Worm (Caenorhabditis elegans) whole organism, L1 larva: Measurements from ENCODE around the gene pgph-2.

Experiments
- C04F5.9 ChIP-seq: sonication (generic microtip); optimal IDR thresholded peaks from 2 replicates; lab custom pipeline; 2016; ENCODE audit warnings: missing genetic modification characterization, missing compliant biosample characterization
- C16A3.4 ChIP-seq: fragments of 150-350 bp; optimal IDR thresholded peaks from 2 replicates; lab custom pipeline; 2014; ENCODE audit warnings: missing biosample characterization, missing genetic modification characterization
- Y116A8C.19 ChIP-seq: sonication (generic microtip); optimal IDR thresholded peaks from 2 replicates; lab custom pipeline; 2016; ENCODE audit warnings: missing compliant biosample characterization, missing genetic modification characterization, borderline replicate concordance
- aly-2 ChIP-seq: fragments of 150-350 bp; optimal IDR thresholded peaks from 2 replicates; lab custom pipeline; 2014; ENCODE audit warnings: missing biosample characterization, missing genetic modification characterization
- blmp-1 ChIP-seq: fragments of 150-350 bp; optimal IDR thresholded peaks from 2 replicates; lab custom pipeline; 2014; ENCODE audit warnings: missing biosample characterization, missing genetic modification characterization
- ceh-8 ChIP-seq: fragments of 200-800 bp; sonication (Bioruptor generic); optimal IDR thresholded peaks from 2 replicates; lab custom pipeline; 2018; ENCODE audit warnings: mild to moderate bottlenecking, missing genetic modification characterization, moderate library complexity, missing compliant biosample characterization
- dsc-1 ChIP-seq: sonication (generic microtip); optimal IDR thresholded peaks from 2 replicates; lab custom pipeline; 2016; ENCODE audit warnings: mild to moderate bottlenecking, missing genetic modification characterization, missing compliant biosample characterization
- efl-1 ChIP-seq, 4 experiments: fragments of 150-350 bp; optimal IDR thresholded peaks in 3 of 4; peaks in 1 of 4; 1 replicate in 1 of 4; 2 replicates in 3 of 4; lab custom pipeline; 2014; ENCODE audit warnings: missing biosample characterization in 2 of 4, missing genetic modification characterization in 2 of 4, missing genetic modification reagents in 2 of 4
- efl-3 ChIP-seq: fragments of 200-800 bp; sonication (Bioruptor generic); optimal IDR thresholded peaks from 2 replicates; lab custom pipeline; 2018; ENCODE audit warnings: mild to moderate bottlenecking, missing genetic modification characterization, missing compliant biosample characterization
- elt-3 ChIP-seq, 6 experiments: fragments of 150-350 bp in 1 of 6; sonication (generic microtip); optimal IDR thresholded peaks; 2 replicates each; lab custom pipeline; 2017 to 2018; ENCODE audit warnings: missing biosample characterization in 6 of 6, missing genetic modification characterization in 6 of 6, inconsistent platforms in 1 of 6
- fkh-4 ChIP-seq: sonication (generic microtip); optimal IDR thresholded peaks from 2 replicates; lab custom pipeline; 2016; ENCODE audit warnings: missing compliant biosample characterization, missing genetic modification characterization, borderline replicate concordance
- fkh-8 ChIP-seq: sonication (generic microtip); optimal IDR thresholded peaks from 2 replicates; lab custom pipeline; 2016; ENCODE audit warnings: mild to moderate bottlenecking, missing genetic modification characterization, missing compliant biosample characterization
- hlh-4 ChIP-seq: sonication (generic microtip); optimal IDR thresholded peaks from 2 replicates; lab custom pipeline; 2016; ENCODE audit warnings: mild to moderate bottlenecking, missing genetic modification characterization, missing compliant biosample characterization
- irx-1 ChIP-seq: sonication (generic microtip); optimal IDR thresholded peaks from 2 replicates; lab custom pipeline; 2016; ENCODE audit warnings: missing genetic modification characterization, missing compliant biosample characterization
- isw-1 ChIP-seq: fragments of 200-800 bp; sonication (Bioruptor generic); IDR thresholded peaks from 2 replicates; pipeline ENCODE4 v1.3.6; 2022; ENCODE audit warnings: missing genetic modification characterization, missing compliant biosample characterization
- jun-1 ChIP-seq: fragments of 150-350 bp; optimal IDR thresholded peaks from 2 replicates; lab custom pipeline; 2014; ENCODE audit warnings: missing biosample characterization, missing genetic modification reagents, missing genetic modification characterization
- lir-3 ChIP-seq: sonication (generic microtip); optimal IDR thresholded peaks from 2 replicates; lab custom pipeline; 2016; ENCODE audit warnings: mild to moderate bottlenecking, missing genetic modification characterization, moderate library complexity, missing compliant biosample characterization; ENCODE audit not compliant: poor library complexity
- mab-9 ChIP-seq: fragments of 200-800 bp; sonication (Bioruptor generic); IDR thresholded peaks from 2 replicates; pipeline ENCODE4 v1.3.6; 2022; ENCODE audit warnings: missing genetic modification reagents, missing genetic modification characterization, missing compliant biosample characterization
- mep-1 ChIP-seq: fragments of 150-350 bp; optimal IDR thresholded peaks from 2 replicates; lab custom pipeline; 2014; ENCODE audit warnings: missing biosample characterization, missing genetic modification characterization
- nhr-11 ChIP-seq: fragments of 150-350 bp; optimal IDR thresholded peaks from 2 replicates; lab custom pipeline; 2014; ENCODE audit warnings: missing biosample characterization, missing genetic modification characterization
- nhr-12 ChIP-seq: sonication (generic microtip); optimal IDR thresholded peaks from 2 replicates; lab custom pipeline; 2017; ENCODE audit warnings: missing biosample characterization, missing genetic modification characterization
- nhr-19 ChIP-seq: fragments of 200-800 bp; sonication (Bioruptor generic); conservative IDR thresholded peaks from 2 replicates; pipeline ENCODE4 v1.3.6; 2022; ENCODE audit warnings: missing genetic modification characterization, missing compliant biosample characterization
- nhr-20 ChIP-seq: sonication (generic microtip); optimal IDR thresholded peaks from 2 replicates; lab custom pipeline; 2016; ENCODE audit warnings: mild to moderate bottlenecking, missing genetic modification characterization, missing compliant biosample characterization
- nhr-47 ChIP-seq: sonication (generic microtip); optimal IDR thresholded peaks from 2 replicates; lab custom pipeline; 2016; ENCODE audit warnings: mild to moderate bottlenecking, missing genetic modification characterization, moderate library complexity, missing compliant biosample characterization
- nhr-71 ChIP-seq: sonication (generic microtip); optimal IDR thresholded peaks from 2 replicates; lab custom pipeline; 2016; ENCODE audit warnings: mild to moderate bottlenecking, missing genetic modification characterization, moderate library complexity, missing compliant biosample characterization
- pag-3 ChIP-seq: sonication (generic microtip); optimal IDR thresholded peaks from 2 replicates; lab custom pipeline; 2017; ENCODE audit warnings: missing genetic modification characterization, mild to moderate bottlenecking, missing compliant biosample characterization, antibody characterized with exemption, borderline replicate concordance; ENCODE audit not compliant: insufficient read depth
- pax-3 ChIP-seq: fragments of 200-800 bp; sonication (Bioruptor generic); optimal IDR thresholded peaks from 2 replicates; lab custom pipeline; 2018; ENCODE audit warnings: mild to moderate bottlenecking, missing genetic modification characterization, moderate library complexity, missing compliant biosample characterization
- pqm-1 ChIP-seq: sonication (generic microtip); optimal IDR thresholded peaks from 3 replicates; lab custom pipeline; 2017; ENCODE audit warnings: missing biosample characterization, missing genetic modification characterization
- rnt-1 ChIP-seq: sonication (generic microtip); optimal IDR thresholded peaks from 2 replicates; lab custom pipeline; 2016; ENCODE audit warnings: mild to moderate bottlenecking, missing genetic modification characterization, moderate library complexity, missing compliant biosample characterization
- sox-4 ChIP-seq: sonication (generic microtip); optimal IDR thresholded peaks from 2 replicates; lab custom pipeline; 2016; ENCODE audit warnings: missing genetic modification characterization, missing compliant biosample characterization
- unc-30 ChIP-seq: sonication (generic microtip); optimal IDR thresholded peaks from 2 replicates; lab custom pipeline; 2017; ENCODE audit warnings: missing biosample characterization, missing genetic modification characterization
- unc-86 ChIP-seq: sonication (generic microtip); optimal IDR thresholded peaks from 2 replicates; lab custom pipeline; 2016; ENCODE audit warnings: missing genetic modification characterization, missing compliant biosample characterization
- zip-4 ChIP-seq: fragments of 200-800 bp; sonication (Bioruptor generic); optimal IDR thresholded peaks from 2 replicates; lab custom pipeline; 2018; ENCODE audit warnings: mild to moderate bottlenecking, missing genetic modification characterization, moderate library complexity, missing compliant biosample characterization
- ztf-11 ChIP-seq, 2 experiments: sonication (generic microtip); optimal IDR thresholded peaks; 2 replicates each; lab custom pipeline; 2016 to 2017; ENCODE audit warnings: missing genetic modification characterization in 2 of 2, missing biosample characterization in 1 of 2, missing compliant biosample characterization in 1 of 2

pgph-2 gene

ce11 chrV:5726463-5726862 lies 38.5 kb upstream of the pgph-2 start, which contains the start of gene K09H11.4:
TSS of gene K09H11.4 (minus strand) at chrV:5726563.
- TF ChIP-seq ztf-11 (tag; optimal IDR thresholded peaks at IDR 0.05; lab: Kevin White, UChicago): no peak
- no peak for TF ChIP-seq hlh-4 (tag; lab: Kevin White, UChicago)
- no peak for TF ChIP-seq aly-2 (tag; lab: Kevin White, UChicago)
- no peak for TF ChIP-seq unc-86
- no peak for TF ChIP-seq zip-4 (GFP tag; lab: Kevin White, UChicago)
- no peak for TF ChIP-seq efl-1 (optimal IDR thresholded peaks at IDR 0.05; lab: Kevin White, UChicago)
- TF ChIP-seq efl-1 (GFP tag; optimal IDR thresholded peaks at IDR 0.05 in 1 of 2; lab: Kevin White, UChicago): no peak
- TF ChIP-seq nhr-12 (tag; lab: Kevin White, UChicago): no peak
- TF ChIP-seq fkh-4 (tag; lab: Kevin White, UChicago): no peak
- TF ChIP-seq elt-3 (tag; optimal IDR thresholded peaks at IDR 0.05; lab: Kevin White, UChicago): no peak
- TF ChIP-seq irx-1 (tag; lab: Kevin White, UChicago): no peak
- TF ChIP-seq C16A3.4 (tag; lab: Kevin White, UChicago): no peak
- no peak for TF ChIP-seq mab-9 (GFP tag; lab: Robert Waterston, UW)
- TF ChIP-seq mep-1 (tag; lab: Kevin White, UChicago): no peak
- no peak for TF ChIP-seq nhr-20
- TF ChIP-seq rnt-1 (tag; lab: Kevin White, UChicago): no peak
- no peak for TF ChIP-seq C04F5.9 (tag; lab: Kevin White, UChicago)
- TF ChIP-seq nhr-71 (tag; lab: Kevin White, UChicago): no peak
- no peak for TF ChIP-seq unc-30 (tag; lab: Kevin White, UChicago)
- TF ChIP-seq pqm-1 (tag; lab: Kevin White, UChicago): no peak
- TF ChIP-seq blmp-1 (tag; lab: Kevin White, UChicago): no peak
- TF ChIP-seq, all 84 proteins: peak for 0

ce11 chrV:5730783-5731182 lies 34.1 kb upstream of the pgph-2 start, which contains the start of gene K09H11.15:
TSS of gene K09H11.15 (minus strand) at chrV:5730883.
- no peak for TF ChIP-seq nhr-11 (tag; lab: Kevin White, UChicago)

- TF ChIP-seq Y116A8C.19 (tag; lab: Kevin White, UChicago) (no peak), isw-1 (GFP tag; lab: Robert Waterston, UW) (no peak), pag-3 (no peak), ceh-8 (GFP tag; lab: Kevin White, UChicago) (no peak)
Observed at ce11 chrV:5736068-5736467, 28.9 kb upstream of the pgph-2 start, which contains the start of gene K09H11.6. TSS of gene K09H11.6 (minus strand) at chrV:5736168.

- no peak for TF ChIP-seq nhr-19 (GFP tag; lab: Robert Waterston, UW)
- TF ChIP-seq dsc-1 (tag; lab: Kevin White, UChicago): peak; percentile 85
- TF ChIP-seq nhr-71 (tag; lab: Kevin White, UChicago): peak; percentile 34
- TF ChIP-seq nhr-47: peak; percentile 7
- TF ChIP-seq fkh-8 (tag; lab: Kevin White, UChicago): peak; percentile 51
- no peak for TF ChIP-seq C04F5.9 (tag; lab: Kevin White, UChicago)
- no peak for TF ChIP-seq efl-3 (GFP tag; lab: Kevin White, UChicago)
- TF ChIP-seq sox-4: peak; percentile 35
- peak; percentile 29 for TF ChIP-seq pax-3 (tag; lab: Kevin White, UChicago)
- TF ChIP-seq lir-3 (tag; lab: Kevin White, UChicago): no peak
- no peak for TF ChIP-seq jun-1 (tag; lab: Kevin White, UChicago)
- no peak for TF ChIP-seq efl-1 (optimal IDR thresholded peaks at IDR 0.05; lab: Kevin White, UChicago)
- TF ChIP-seq efl-1 (GFP tag; optimal IDR thresholded peaks at IDR 0.05 in 1 of 2; lab: Kevin White, UChicago): peak in 1 of 2 experiments; percentile 87
Observed at ce11 chrV:5739438-5739837, 25.5 kb upstream of the pgph-2 start.
